Worm (Caenorhabditis elegans) whole organism, L3 larva: ENCODE results near the gene rig-4.

Experiments used
- unc-39 ChIP-seq: sonication (generic microtip); optimal IDR thresholded peaks from 4 replicates; lab custom pipeline; 2017; ENCODE audit warnings: missing biosample characterization, missing genetic modification characterization
- ztf-11 ChIP-seq: fragments of 150-350 bp; optimal IDR thresholded peaks from 2 replicates; lab custom pipeline; 2014; ENCODE audit warnings: missing biosample characterization, missing genetic modification characterization

DNA sequence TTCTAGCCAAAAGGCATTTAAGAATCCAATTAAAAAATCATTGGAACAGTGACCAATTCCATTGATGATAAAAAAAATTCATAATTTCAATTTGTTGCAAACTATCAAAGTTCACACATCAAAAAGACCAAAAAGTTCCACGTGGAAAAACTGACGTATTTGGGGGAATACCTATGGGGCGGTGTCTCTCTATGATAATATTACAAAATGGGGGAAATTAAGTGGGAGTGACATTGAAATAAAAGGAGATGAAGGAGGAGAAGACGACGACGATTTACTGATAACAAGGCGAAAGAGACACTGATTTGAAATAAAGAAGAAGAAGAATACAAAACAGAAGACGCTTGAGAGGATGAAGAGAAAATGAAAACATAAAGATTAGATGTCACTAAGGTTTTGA, 22.4 kb upstream of the rig-4 start:
- TF ChIP-seq unc-39 (tag; lab: Kevin White, UChicago) = no peak
- TF ChIP-seq ztf-11 (tag; lab: Kevin White, UChicago) = no peak
